Fruit fly (Drosophila melanogaster) whole organism, pupa: ENCODE data around the gene CG15760.

Experiments
- CG10348 ChIP-seq: fragments of 200-800 bp; sonication (Bioruptor generic); IDR thresholded peaks from 2 replicates; pipeline ENCODE4 v1.3.6; 2022; ENCODE audit warnings: missing biosample characterization, missing genetic modification characterization
- CG12605 ChIP-seq: fragments of 200-800 bp; sonication (Bioruptor generic); IDR thresholded peaks from 2 replicates; pipeline ENCODE4 v1.3.6; 2022; ENCODE audit warnings: missing biosample characterization, missing genetic modification characterization
- CG13204 ChIP-seq: fragments of 200-800 bp; sonication (Bioruptor generic); optimal IDR thresholded peaks from 2 replicates; lab custom pipeline; 2018; ENCODE audit warnings: missing biosample characterization, mild to moderate bottlenecking, missing genetic modification characterization, moderate library complexity
- CG14655 ChIP-seq: fragments of 200-800 bp; sonication (Bioruptor generic); optimal IDR thresholded peaks from 3 replicates; lab custom pipeline; 2017; ENCODE audit warnings: mild to moderate bottlenecking, missing biosample characterization, missing genetic modification reagents, missing genetic modification characterization
- CG15710 ChIP-seq: fragments of 200-800 bp; sonication (Bioruptor generic); optimal IDR thresholded peaks from 2 replicates; lab custom pipeline; 2018; ENCODE audit warnings: missing biosample characterization, mild to moderate bottlenecking, missing genetic modification characterization, moderate library complexity
- CG17806 ChIP-seq: fragments of 200-800 bp; sonication (Bioruptor generic); optimal IDR thresholded peaks from 2 replicates; lab custom pipeline; 2018; ENCODE audit warnings: missing biosample characterization, mild to moderate bottlenecking, missing genetic modification characterization, moderate library complexity
- CG32121 ChIP-seq: fragments of 200-800 bp; sonication (Bioruptor generic); IDR thresholded peaks from 2 replicates; pipeline ENCODE4 v1.3.6; 2022; ENCODE audit warnings: missing biosample characterization, missing genetic modification characterization
- CG34367 ChIP-seq: fragments of 200-800 bp; sonication (Bioruptor generic); optimal IDR thresholded peaks from 2 replicates; lab custom pipeline; 2018; ENCODE audit warnings: missing biosample characterization, mild to moderate bottlenecking, missing genetic modification characterization
- CG4496 ChIP-seq: fragments of 200-800 bp; sonication (Bioruptor generic); IDR thresholded peaks from 3 replicates; pipeline ENCODE4 v1.3.6; 2022; ENCODE audit warnings: missing biosample characterization, missing genetic modification characterization
- CG8159 ChIP-seq: fragments of 200-800 bp; sonication (Bioruptor generic); optimal IDR thresholded peaks from 3 replicates; lab custom pipeline; 2018; ENCODE audit warnings: missing biosample characterization, mild to moderate bottlenecking, missing genetic modification characterization, moderate library complexity
- CG8301 ChIP-seq: fragments of 200-800 bp; sonication (Bioruptor generic); optimal IDR thresholded peaks from 2 replicates; lab custom pipeline; 2018; ENCODE audit warnings: missing biosample characterization, mild to moderate bottlenecking, missing genetic modification characterization
- CG9948 ChIP-seq: fragments of 200-800 bp; sonication (Bioruptor generic); optimal IDR thresholded peaks from 2 replicates; lab custom pipeline; 2018; ENCODE audit warnings: missing biosample characterization, mild to moderate bottlenecking, missing genetic modification characterization, moderate library complexity
- D1 ChIP-seq: fragments of 200-800 bp; sonication (Bioruptor generic); optimal IDR thresholded peaks from 2 replicates; lab custom pipeline; 2018; ENCODE audit warnings: missing biosample characterization, mild to moderate bottlenecking, missing genetic modification characterization, moderate library complexity
- EcR ChIP-seq: fragments of 200-800 bp; sonication (Bioruptor generic); optimal IDR thresholded peaks from 3 replicates; lab custom pipeline; 2019; ENCODE audit warnings: missing biosample characterization, missing genetic modification characterization, mild to moderate bottlenecking, moderate library complexity, missing genetic modification reagents
- Ets98B ChIP-seq: fragments of 200-800 bp; sonication (Bioruptor generic); IDR thresholded peaks from 2 replicates; pipeline ENCODE4 v1.3.6; 2022; ENCODE audit warnings: missing biosample characterization, missing genetic modification characterization
- Pif1A ChIP-seq: fragments of 200-800 bp; sonication (Bioruptor generic); optimal IDR thresholded peaks from 3 replicates; lab custom pipeline; 2016; ENCODE audit warnings: missing biosample characterization, missing genetic modification characterization
- Pif1B ChIP-seq: fragments of 200-800 bp; sonication (Bioruptor generic); optimal IDR thresholded peaks from 3 replicates; lab custom pipeline; 2016; ENCODE audit warnings: missing biosample characterization, missing genetic modification characterization
- Snoo ChIP-seq: fragments of 200-800 bp; sonication (Bioruptor generic); optimal IDR thresholded peaks from 3 replicates; lab custom pipeline; 2017; ENCODE audit warnings: missing biosample characterization, mild to moderate bottlenecking, missing genetic modification characterization, inconsistent platforms
- fd96Ca ChIP-seq: fragments of 200-800 bp; sonication (Bioruptor generic); IDR thresholded peaks from 3 replicates; pipeline ENCODE4 v1.3.6; 2022; ENCODE audit warnings: missing biosample characterization, missing genetic modification characterization
- gl ChIP-seq: fragments of 200-800 bp; sonication (Bioruptor generic); optimal IDR thresholded peaks from 2 replicates; lab custom pipeline; 2018; ENCODE audit warnings: missing biosample characterization, mild to moderate bottlenecking, missing genetic modification characterization
- rn ChIP-seq: fragments of 200-800 bp; sonication (Bioruptor generic); IDR thresholded peaks from 2 replicates; pipeline ENCODE4 v1.3.6; 2022; ENCODE audit warnings: missing biosample characterization, missing genetic modification characterization

Gene CG15760

dm6 chrX:13641115-13641890 lies 28.2 kb upstream of the CG15760 start:
- TF ChIP-seq CG9948 (tag; lab: Kevin White, UChicago): peak; percentile 82
- TF ChIP-seq EcR (GFP tag; lab: Kevin White, UChicago): no peak
- peak; percentile 83 for TF ChIP-seq CG17806
- peak; percentile 80 for TF ChIP-seq CG34367 (tag; lab: Kevin White, UChicago)
- TF ChIP-seq fd96Ca (GFP tag; lab: Robert Waterston, UW): peak; percentile 90
- peak; percentile 70 for TF ChIP-seq D1 (tag; lab: Kevin White, UChicago)
- peak; percentile 67 for TF ChIP-seq gl
- TF ChIP-seq CG14655 (GFP tag; lab: Kevin White, UChicago): peak; percentile 87
- peak; percentile 93 for TF ChIP-seq CG4496 (GFP tag; lab: Robert Waterston, UW)
- peak; percentile 89 for TF ChIP-seq CG15710 (tag; lab: Kevin White, UChicago)
- peak; percentile 100 for TF ChIP-seq CG8159 (tag; lab: Kevin White, UChicago)
- TF ChIP-seq Pif1B: peak; percentile 79
- peak; percentile 27 for TF ChIP-seq Snoo
- TF ChIP-seq CG32121 (GFP tag; lab: Robert Waterston, UW): peak; percentile 90
- peak; percentile 87 for TF ChIP-seq CG8301 (tag; lab: Kevin White, UChicago)
- TF ChIP-seq rn: peak; percentile 72
- peak; percentile 67 for TF ChIP-seq CG10348 (GFP tag; lab: Robert Waterston, UW)
- peak; percentile 84 for TF ChIP-seq CG12605 (GFP tag; lab: Robert Waterston, UW)
- peak; percentile 85 for TF ChIP-seq Pif1A (GFP tag; lab: Kevin White, UChicago)
- TF ChIP-seq Ets98B: peak; percentile 90
- peak; percentile 44 for TF ChIP-seq CG13204

- TF ChIP-seq CG12605 (GFP tag; lab: Robert Waterston, UW): peak; percentile 20; the same call in 1 of the 2 replicates
- peak; percentile 9 for TF ChIP-seq CG34367 (tag; lab: Kevin White, UChicago)
- peak; percentile 58 for TF ChIP-seq EcR (GFP tag; lab: Kevin White, UChicago)
- peak; percentile 41 for TF ChIP-seq Pif1B
- peak; percentile 49; the same call in 2 of the 3 replicates for TF ChIP-seq CG4496 (GFP tag; lab: Robert Waterston, UW)
- peak; percentile 49; the same call in 1 of the 2 replicates for TF ChIP-seq Ets98B
- TF ChIP-seq CG15710 (tag; lab: Kevin White, UChicago): no peak
- TF ChIP-seq gl: no peak
- TF ChIP-seq CG32121 (GFP tag; lab: Robert Waterston, UW): no peak
- peak; percentile 36 for TF ChIP-seq CG13204
- TF ChIP-seq Snoo: peak; percentile 14
- no peak for TF ChIP-seq CG17806
Observed at dm6 chrX:13641891-13642617, 27.4 kb upstream of the CG15760 start.

dm6 chrX:13643961-13644360 lies 25.5 kb upstream of the CG15760 start:
- TF ChIP-seq CG4496 (GFP tag; lab: Robert Waterston, UW): peak; percentile 83
- peak; percentile 58 for TF ChIP-seq CG17806
- peak; percentile 14 for TF ChIP-seq Snoo
- TF ChIP-seq CG34367 (tag; lab: Kevin White, UChicago): peak; percentile 46
- 0 out of 2 replicates have a peak, but pooled peaks have one; percentile 22 for TF ChIP-seq CG32121 (GFP tag; lab: Robert Waterston, UW)
- no peak for TF ChIP-seq CG13204
- TF ChIP-seq Pif1B: no peak
- peak; percentile 56 for TF ChIP-seq CG15710 (tag; lab: Kevin White, UChicago)
- 0 out of 2 replicates have a peak, but pooled peaks have one; percentile 24 for TF ChIP-seq rn
- TF ChIP-seq CG14655 (GFP tag; lab: Kevin White, UChicago): peak; percentile 5
- TF ChIP-seq CG9948 (tag; lab: Kevin White, UChicago): peak; percentile 32
- TF ChIP-seq CG10348 (GFP tag; lab: Robert Waterston, UW): no peak
- peak; percentile 57 for TF ChIP-seq CG8159 (tag; lab: Kevin White, UChicago)
- TF ChIP-seq CG12605 (GFP tag; lab: Robert Waterston, UW): no peak
- peak; percentile 17 for TF ChIP-seq CG8301 (tag; lab: Kevin White, UChicago)
- 0 out of 3 replicates have a peak, but pooled peaks have one; percentile 42 for TF ChIP-seq fd96Ca (GFP tag; lab: Robert Waterston, UW)
- no peak for TF ChIP-seq gl
- 0 out of 2 replicates have a peak, but pooled peaks have one; percentile 22 for TF ChIP-seq Ets98B
- no peak for TF ChIP-seq D1 (tag; lab: Kevin White, UChicago)
- TF ChIP-seq Pif1A (GFP tag; lab: Kevin White, UChicago): peak; percentile 3

DNA sequence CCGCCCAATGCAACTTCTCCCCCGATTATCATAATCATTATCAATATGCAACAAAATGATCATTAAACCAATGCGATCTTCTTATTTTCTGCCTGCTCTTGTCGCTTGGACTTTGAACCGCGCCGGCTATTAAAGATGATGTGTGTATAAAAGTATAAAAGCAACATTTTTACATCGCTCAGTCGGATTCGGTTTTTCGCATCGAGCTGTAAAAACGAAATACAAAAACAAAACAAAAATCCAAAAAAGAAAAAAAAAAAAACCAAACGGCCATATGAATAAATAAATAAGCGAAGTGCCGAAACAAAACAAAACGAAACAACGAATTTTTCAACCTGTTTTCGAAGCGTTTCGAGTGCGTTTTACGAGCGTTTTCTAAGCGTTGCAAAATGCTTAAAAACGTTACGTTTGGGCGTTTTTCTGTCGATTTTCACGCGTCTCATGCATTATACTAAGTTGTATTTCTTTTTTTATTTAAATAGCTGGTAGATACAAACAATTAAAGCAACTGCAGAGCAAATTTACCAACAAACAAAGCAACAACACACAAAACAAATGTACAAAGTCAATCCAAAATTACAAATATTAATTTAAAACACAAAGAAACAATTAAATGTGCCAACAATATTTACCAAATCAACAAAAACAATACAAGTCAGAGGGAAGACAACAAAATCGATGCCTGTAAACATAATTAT lies 24.7 kb upstream of the CG15760 start:
- TF ChIP-seq CG17806 (no peak), fd96Ca (GFP tag; lab: Robert Waterston, UW) (no peak), CG4496 (GFP tag; lab: Robert Waterston, UW) (peak; percentile 49; the same call in 2 of the 3 replicates), CG34367 (tag; lab: Kevin White, UChicago) (peak; percentile 41), gl (peak; percentile 80), EcR (GFP tag; lab: Kevin White, UChicago) (peak; percentile 61), Pif1A (GFP tag; lab: Kevin White, UChicago) (peak; percentile 56), Ets98B (peak; percentile 19; the same call in 1 of the 2 replicates), Pif1B (peak; percentile 69), CG32121 (GFP tag; lab: Robert Waterston, UW) (no peak), CG15710 (tag; lab: Kevin White, UChicago) (peak; percentile 46), CG12605 (GFP tag; lab: Robert Waterston, UW) (no peak), rn (no peak), CG9948 (tag; lab: Kevin White, UChicago) (no peak), Snoo (peak; percentile 41), CG8301 (tag; lab: Kevin White, UChicago) (no peak), CG10348 (GFP tag; lab: Robert Waterston, UW) (no peak), CG14655 (GFP tag; lab: Kevin White, UChicago) (peak; percentile 5), CG8159 (tag; lab: Kevin White, UChicago) (peak; percentile 38), D1 (tag; lab: Kevin White, UChicago) (no peak), CG13204 (peak; percentile 78)
- TF ChIP-seq, all 21 proteins: peak for 12
